Fruit fly (Drosophila melanogaster) whole organism, embryonic: Measurements from ENCODE around the gene scramb2.

Source experiments
- ATbp ChIP-seq: fragments of 200-800 bp; sonication (Bioruptor generic); optimal IDR thresholded peaks from 2 replicates; lab custom pipeline; 2017; ENCODE audit warnings: missing biosample characterization, mild to moderate bottlenecking, missing genetic modification characterization, missing genetic modification reagents
- Adf1 ChIP-seq: fragments of 200-800 bp; sonication (Bioruptor generic); IDR thresholded peaks from 2 replicates; pipeline ENCODE4 v1.3.6; 2022; ENCODE audit warnings: missing biosample characterization, missing genetic modification characterization
- CG10979 ChIP-seq: fragments of 200-800 bp; sonication (Bioruptor generic); optimal IDR thresholded peaks from 2 replicates; lab custom pipeline; 2018; ENCODE audit warnings: missing biosample characterization, mild to moderate bottlenecking, missing genetic modification characterization, moderate library complexity
- CG12299 ChIP-seq: fragments of 200-800 bp; sonication (Bioruptor generic); optimal IDR thresholded peaks from 2 replicates; lab custom pipeline; 2018; ENCODE audit warnings: missing biosample characterization, mild to moderate bottlenecking, missing genetic modification characterization
- CG14860 ChIP-seq: fragments of 200-800 bp; sonication (Bioruptor generic); IDR thresholded peaks from 3 replicates; pipeline ENCODE4 v1.3.6; 2022; ENCODE audit warnings: missing biosample characterization, missing genetic modification characterization; ENCODE audit not compliant: partially characterized antibody
- CG15601 ChIP-seq: fragments of 200-800 bp; sonication (Bioruptor generic); optimal IDR thresholded peaks from 3 replicates; lab custom pipeline; 2019; ENCODE audit warnings: missing biosample characterization, mild to moderate bottlenecking, missing genetic modification characterization, moderate library complexity
- CG16815 ChIP-seq: fragments of 200-800 bp; sonication (Bioruptor generic); optimal IDR thresholded peaks from 3 replicates; lab custom pipeline; 2017; ENCODE audit warnings: missing biosample characterization, mild to moderate bottlenecking, missing genetic modification characterization
- CG17359 ChIP-seq: fragments of 200-800 bp; sonication (Bioruptor generic); optimal IDR thresholded peaks from 3 replicates; lab custom pipeline; 2018; ENCODE audit warnings: missing biosample characterization, mild to moderate bottlenecking, missing genetic modification characterization, moderate library complexity
- CG2116 ChIP-seq: fragments of 200-800 bp; sonication (Bioruptor generic); optimal IDR thresholded peaks from 3 replicates; lab custom pipeline; 2018; ENCODE audit warnings: missing biosample characterization, mild to moderate bottlenecking, missing genetic modification characterization
- CG2712 ChIP-seq: fragments of 200-800 bp; optimal IDR thresholded peaks from 3 replicates; lab custom pipeline; 2019; ENCODE audit warnings: missing biosample characterization, mild to moderate bottlenecking, missing genetic modification characterization, moderate library complexity
- CG3163 ChIP-seq: fragments of 200-800 bp; sonication (Bioruptor generic); optimal IDR thresholded peaks from 3 replicates; lab custom pipeline; 2016; ENCODE audit warnings: missing biosample characterization, missing genetic modification characterization
- CG42726 ChIP-seq: fragments of 200-800 bp; sonication (Bioruptor generic); IDR thresholded peaks from 2 replicates; pipeline ENCODE4 v1.3.6; 2022; ENCODE audit warnings: missing biosample characterization, missing genetic modification characterization; ENCODE audit not compliant: partially characterized antibody
- CG4360 ChIP-seq: fragments of 200-800 bp; sonication (Bioruptor generic); IDR thresholded peaks from 2 replicates; pipeline ENCODE4 v1.3.6; 2022; ENCODE audit warnings: missing biosample characterization, missing genetic modification characterization
- CG4730 ChIP-seq: fragments of 200-800 bp; sonication (Bioruptor generic); IDR thresholded peaks from 2 replicates; pipeline ENCODE4 v1.3.6; 2022; ENCODE audit warnings: missing biosample characterization, missing genetic modification characterization
- CG6854 ChIP-seq: fragments of 200-800 bp; sonication (Bioruptor generic); optimal IDR thresholded peaks from 3 replicates; lab custom pipeline; 2017; ENCODE audit warnings: missing biosample characterization, mild to moderate bottlenecking, missing genetic modification characterization
- CG7357 ChIP-seq: fragments of 200-800 bp; sonication (Bioruptor generic); IDR thresholded peaks from 3 replicates; pipeline ENCODE4 v1.3.6; 2022; ENCODE audit warnings: missing biosample characterization, missing genetic modification characterization
- CG7745 ChIP-seq: fragments of 200-800 bp; sonication (Bioruptor generic); optimal IDR thresholded peaks from 2 replicates; lab custom pipeline; 2018; ENCODE audit warnings: missing biosample characterization, mild to moderate bottlenecking, missing genetic modification characterization, moderate library complexity
- CG9876 ChIP-seq: fragments of 200-800 bp; sonication (Bioruptor generic); optimal IDR thresholded peaks from 2 replicates; lab custom pipeline; 2016; ENCODE audit warnings: missing biosample characterization, missing genetic modification characterization
- CkIIα-i1 ChIP-seq: fragments of 200-800 bp; sonication (Bioruptor generic); IDR thresholded peaks from 2 replicates; pipeline ENCODE4 v1.3.6; 2022; ENCODE audit warnings: missing biosample characterization, missing genetic modification characterization
- D ChIP-seq, 2 experiments: fragments of 200-800 bp in 1 of 2; fragments of >200 bp in 1 of 2; sonication (Bioruptor generic) in 1 of 2; optimal IDR thresholded peaks; 2 replicates in 1 of 2; 3 replicates in 1 of 2; lab custom pipeline; 2017; ENCODE audit warnings: mild to moderate bottlenecking in 1 of 2, missing biosample characterization in 1 of 2, missing genetic modification characterization in 1 of 2, missing genetic modification reagents in 1 of 2
- Doc2 ChIP-seq: fragments of 200-800 bp; sonication (Bioruptor generic); IDR thresholded peaks from 2 replicates; pipeline ENCODE4 v1.3.6; 2022; ENCODE audit warnings: missing biosample characterization, missing genetic modification characterization
- Fer2 ChIP-seq: fragments of 200-800 bp; sonication (Bioruptor generic); optimal IDR thresholded peaks from 2 replicates; lab custom pipeline; 2018; ENCODE audit warnings: missing biosample characterization, mild to moderate bottlenecking, missing genetic modification characterization, moderate library complexity
- Fer3 ChIP-seq: fragments of 200-800 bp; sonication (Bioruptor generic); optimal IDR thresholded peaks from 2 replicates; lab custom pipeline; 2018; ENCODE audit warnings: missing biosample characterization, mild to moderate bottlenecking, missing genetic modification characterization, moderate library complexity
- HmgD ChIP-seq: fragments of 200-800 bp; sonication (Bioruptor generic); optimal IDR thresholded peaks from 3 replicates; lab custom pipeline; 2016; ENCODE audit warnings: missing biosample characterization, missing genetic modification characterization
- HmgZ ChIP-seq: fragments of 200-800 bp; sonication (Bioruptor generic); optimal IDR thresholded peaks from 2 replicates; lab custom pipeline; 2018; ENCODE audit warnings: missing biosample characterization, mild to moderate bottlenecking, missing genetic modification characterization
- Mrtf ChIP-seq: fragments of 200-800 bp; sonication (Bioruptor generic); IDR thresholded peaks from 3 replicates; pipeline ENCODE4 v1.3.6; 2022; ENCODE audit warnings: missing biosample characterization, missing genetic modification characterization
- NC2β ChIP-seq: fragments of 200-800 bp; sonication (Bioruptor generic); optimal IDR thresholded peaks from 2 replicates; lab custom pipeline; 2016; ENCODE audit warnings: missing biosample characterization, missing genetic modification characterization
- Side ChIP-seq: fragments of 200-800 bp; sonication (Bioruptor generic); optimal IDR thresholded peaks from 2 replicates; lab custom pipeline; 2016; ENCODE audit warnings: missing biosample characterization, missing genetic modification characterization
- Sry-β ChIP-seq: fragments of 200-800 bp; sonication (Bioruptor generic); optimal IDR thresholded peaks from 2 replicates; lab custom pipeline; 2018; ENCODE audit warnings: missing biosample characterization, mild to moderate bottlenecking, missing genetic modification characterization, moderate library complexity
- ap ChIP-seq: fragments of 200-800 bp; sonication (Bioruptor generic); IDR thresholded peaks from 2 replicates; pipeline ENCODE4 v1.3.6; 2022; ENCODE audit warnings: missing biosample characterization, missing genetic modification characterization
- ato ChIP-seq: fragments of 200-800 bp; sonication (Bioruptor generic); IDR thresholded peaks from 2 replicates; pipeline ENCODE4 v1.3.6; 2022; ENCODE audit warnings: missing biosample characterization, missing genetic modification characterization; ENCODE audit not compliant: partially characterized antibody
- bigmax ChIP-seq: fragments of 200-800 bp; sonication (Bioruptor generic); optimal IDR thresholded peaks from 2 replicates; lab custom pipeline; 2018; ENCODE audit warnings: missing biosample characterization, mild to moderate bottlenecking, missing genetic modification characterization
- chm ChIP-seq: fragments of 200-800 bp; sonication (Bioruptor generic); IDR thresholded peaks from 2 replicates; pipeline ENCODE4 v1.3.6; 2022; ENCODE audit warnings: missing biosample characterization, missing genetic modification characterization
- dan ChIP-seq: fragments of 200-800 bp; sonication (Bioruptor generic); IDR thresholded peaks from 2 replicates; pipeline ENCODE4 v1.3.6; 2022; ENCODE audit warnings: missing biosample characterization, missing genetic modification characterization
- exex ChIP-seq: fragments of 200-800 bp; sonication (Bioruptor generic); optimal IDR thresholded peaks from 4 replicates; lab custom pipeline; 2018; ENCODE audit warnings: missing biosample characterization, mild to moderate bottlenecking, missing genetic modification characterization, moderate library complexity
- fu2 ChIP-seq: fragments of 200-800 bp; sonication (Bioruptor generic); optimal IDR thresholded peaks from 2 replicates; lab custom pipeline; 2016; ENCODE audit warnings: missing biosample characterization, missing genetic modification characterization
- gcm ChIP-seq: fragments of 200-800 bp; sonication (Bioruptor generic); optimal IDR thresholded peaks from 2 replicates; lab custom pipeline; 2019; ENCODE audit warnings: missing biosample characterization, mild to moderate bottlenecking, missing genetic modification characterization, moderate library complexity
- gfzf ChIP-seq: fragments of 200-800 bp; sonication (Bioruptor generic); optimal IDR thresholded peaks from 2 replicates; lab custom pipeline; 2016; ENCODE audit warnings: missing biosample characterization, mild to moderate bottlenecking, missing genetic modification characterization, moderate library complexity
- h ChIP-seq: fragments of >200 bp; optimal IDR thresholded peaks from 2 replicates; lab custom pipeline; 2017
- hth ChIP-seq: fragments of >200 bp; optimal IDR thresholded peaks from 2 replicates; lab custom pipeline; 2017; ENCODE audit warnings: inconsistent platforms
- jigr1 ChIP-seq: fragments of 200-800 bp; sonication (Bioruptor generic); IDR thresholded peaks from 3 replicates; pipeline ENCODE4 v1.3.6; 2022; ENCODE audit warnings: missing biosample characterization, missing genetic modification characterization
- klu ChIP-seq: fragments of 200-800 bp; sonication (Bioruptor generic); IDR thresholded peaks from 2 replicates; pipeline ENCODE4 v1.3.6; 2022; ENCODE audit warnings: missing biosample characterization, missing genetic modification characterization
- lbe ChIP-seq: fragments of 200-800 bp; sonication (Bioruptor generic); optimal IDR thresholded peaks from 2 replicates; lab custom pipeline; 2016; ENCODE audit warnings: missing biosample characterization, mild to moderate bottlenecking, missing genetic modification characterization
- lola ChIP-seq, 3 experiments: fragments of >200 bp in 2 of 3; fragments of 200-800 bp in 1 of 3; sonication (Bioruptor generic) in 1 of 3; optimal IDR thresholded peaks; 2 replicates each; lab custom pipeline; 2017 to 2019; ENCODE audit warnings: missing biosample characterization in 3 of 3, missing genetic modification characterization in 3 of 3, mild to moderate bottlenecking in 1 of 3, moderate library complexity in 1 of 3
- rib ChIP-seq: fragments of 200-800 bp; sonication (Bioruptor generic); IDR thresholded peaks from 2 replicates; pipeline ENCODE4 v1.3.6; 2022; ENCODE audit warnings: missing biosample characterization, missing genetic modification characterization
- run ChIP-seq: fragments of 200-800 bp; sonication (Bioruptor generic); optimal IDR thresholded peaks from 3 replicates; lab custom pipeline; 2018; ENCODE audit warnings: missing biosample characterization, mild to moderate bottlenecking, missing genetic modification characterization
- sisA ChIP-seq: fragments of 200-800 bp; sonication (Bioruptor generic); IDR thresholded peaks from 2 replicates; pipeline ENCODE4 v1.3.6; 2022; ENCODE audit warnings: missing biosample characterization, missing genetic modification characterization
- stwl ChIP-seq: fragments of 200-800 bp; sonication (Bioruptor generic); optimal IDR thresholded peaks from 3 replicates; lab custom pipeline; 2018; ENCODE audit warnings: missing biosample characterization, mild to moderate bottlenecking, missing genetic modification characterization, moderate library complexity
- vvl ChIP-seq: fragments of 200-800 bp; sonication (Bioruptor generic); IDR thresholded peaks from 2 replicates; pipeline ENCODE4 v1.3.6; 2022; ENCODE audit warnings: missing biosample characterization, missing genetic modification characterization

scramb2 gene

DNA sequence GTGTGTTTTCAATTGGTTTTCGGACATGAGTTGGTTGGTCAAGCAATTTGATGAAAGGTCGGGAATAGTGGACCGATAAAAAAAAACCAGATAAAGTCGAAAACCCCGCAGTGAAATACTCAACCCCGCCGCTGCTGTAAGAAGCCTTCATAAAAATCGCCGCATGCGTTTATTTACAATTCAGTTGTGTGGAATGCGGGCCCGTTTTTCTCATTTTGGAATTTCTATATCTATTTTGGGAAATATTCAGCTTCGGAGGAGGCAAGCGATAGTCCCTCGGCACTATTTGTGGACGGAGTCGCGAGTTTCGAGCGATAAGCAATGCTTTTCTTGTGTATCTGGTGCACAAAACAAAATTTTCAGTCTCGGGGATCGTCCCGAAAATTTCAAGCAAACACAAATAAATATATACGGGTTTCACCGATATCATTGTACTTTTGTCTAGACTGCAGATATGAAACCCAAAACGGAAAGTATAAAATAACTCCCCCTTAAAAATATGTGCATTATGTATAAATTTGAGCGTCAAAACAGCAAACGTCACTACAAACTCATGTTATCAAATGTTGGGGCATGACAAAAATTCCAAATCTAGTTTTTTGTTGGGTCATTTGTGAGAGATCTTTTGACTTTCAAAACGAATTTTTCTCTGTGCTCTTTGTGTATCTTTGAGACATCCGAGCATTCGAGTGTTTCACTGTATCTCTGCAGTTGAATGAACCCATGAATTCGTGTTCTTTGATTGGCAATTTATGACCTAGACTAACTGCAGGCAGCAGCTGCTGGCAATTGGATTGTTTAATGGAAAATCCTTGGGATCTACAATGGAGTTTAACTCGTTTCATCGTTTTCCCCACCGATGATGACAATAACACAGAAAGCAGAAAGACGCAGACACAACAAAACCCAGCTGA is 12.6 kb upstream of the scramb2 start (continued):
- no peak for TF ChIP-seq run (tag; lab: Kevin White, UChicago)
- no peak for TF ChIP-seq ATbp (GFP tag; lab: Kevin White, UChicago)
- no peak for TF ChIP-seq CG4360 (GFP tag; lab: Robert Waterston, UW)
- peak; percentile 81 for TF ChIP-seq gcm (GFP tag; lab: Kevin White, UChicago)
- TF ChIP-seq hth (lab: Kevin White, UChicago) = no peak
- TF ChIP-seq ato (GFP tag; lab: Robert Waterston, UW) = no peak
- no peak for TF ChIP-seq HmgZ (tag; lab: Kevin White, UChicago)
- no peak for TF ChIP-seq CG2116 (GFP tag; lab: Kevin White, UChicago)
- TF ChIP-seq CG3163 (GFP tag; lab: Kevin White, UChicago) = no peak
- 0 out of 2 replicates have a peak, but pooled peaks have one; percentile 31 for TF ChIP-seq rib
- no peak for TF ChIP-seq CG7357
- TF ChIP-seq chm (GFP tag; lab: Robert Waterston, UW) = no peak
- TF ChIP-seq lbe (GFP tag; lab: Kevin White, UChicago) = no peak
- no peak for TF ChIP-seq Mrtf (GFP tag; lab: Robert Waterston, UW)
- no peak for TF ChIP-seq jigr1 (GFP tag; lab: Robert Waterston, UW)
- TF ChIP-seq CG9876 = no peak
- no peak for TF ChIP-seq CG4730
- no peak for TF ChIP-seq Adf1 (GFP tag; lab: Robert Waterston, UW)
- TF ChIP-seq sisA (GFP tag; lab: Robert Waterston, UW) = no peak
- TF ChIP-seq fu2 (GFP tag; lab: Kevin White, UChicago) = no peak
- TF ChIP-seq Sry-β (GFP tag; lab: Kevin White, UChicago) = no peak
- no peak for TF ChIP-seq CG14860 (GFP tag; lab: Robert Waterston, UW)
- TF ChIP-seq CG15601 (tag; lab: Kevin White, UChicago) = peak; percentile 11
- TF ChIP-seq Fer2 (tag; lab: Kevin White, UChicago) = no peak
- TF ChIP-seq gfzf = no peak
- no peak for TF ChIP-seq klu (GFP tag; lab: Robert Waterston, UW)
- no peak for TF ChIP-seq ap (GFP tag; lab: Robert Waterston, UW)
- 0 out of 2 replicates have a peak, but pooled peaks have one; percentile 9 for TF ChIP-seq vvl
- no peak for TF ChIP-seq dan (GFP tag; lab: Robert Waterston, UW)
- TF ChIP-seq D (optimal IDR thresholded peaks at IDR 0.05; lab: Kevin White, UChicago) = no peak
- peak; percentile 42 for TF ChIP-seq D (GFP tag; optimal IDR thresholded peaks at IDR 0.05; lab: Kevin White, UChicago)
- no peak for TF ChIP-seq HmgD (GFP tag; lab: Kevin White, UChicago)
- peak; percentile 20 for TF ChIP-seq CG12299 (tag; lab: Kevin White, UChicago)
- TF ChIP-seq CG16815 (GFP tag; lab: Kevin White, UChicago) = no peak
- TF ChIP-seq CG17359 (tag; lab: Kevin White, UChicago) = peak; percentile 6
- peak; percentile 8 for TF ChIP-seq NC2β (GFP tag; lab: Kevin White, UChicago)
- no peak for TF ChIP-seq stwl (tag; lab: Kevin White, UChicago)
- TF ChIP-seq CG42726 (GFP tag; lab: Robert Waterston, UW) = no peak
- TF ChIP-seq CG6854 (GFP tag; lab: Kevin White, UChicago) = no peak
- no peak for TF ChIP-seq CG7745 (tag; lab: Kevin White, UChicago)
- peak; percentile 63 for TF ChIP-seq CG10979 (tag; lab: Kevin White, UChicago)
- no peak for TF ChIP-seq Doc2 (GFP tag; lab: Robert Waterston, UW)
- peak in 1 of 3 experiments; percentile 58 for TF ChIP-seq lola (GFP tag; optimal IDR thresholded peaks at IDR 0.05; lab: Kevin White, UChicago)
- no peak for TF ChIP-seq CkIIα-i1
- TF ChIP-seq CG2712 (tag; lab: Kevin White, UChicago) = peak; percentile 62
- TF ChIP-seq h = no peak
- TF ChIP-seq Side = no peak
- TF ChIP-seq exex = peak; percentile 21
- no peak for TF ChIP-seq bigmax (GFP tag; lab: Kevin White, UChicago)
- TF ChIP-seq Fer3 = no peak
